Fruit fly (Drosophila melanogaster) S2 (cell line): ENCODE data around the gene Rab7.

ENCODE experiments used
- CG8478 ChIP-seq: fragments of >200 bp; optimal IDR thresholded peaks from 2 replicates; lab custom pipeline; 2018
- CTCF ChIP-seq, 2 experiments: fragments of >200 bp; optimal IDR thresholded peaks; 2 replicates each; lab custom pipeline; 2018

DNA sequence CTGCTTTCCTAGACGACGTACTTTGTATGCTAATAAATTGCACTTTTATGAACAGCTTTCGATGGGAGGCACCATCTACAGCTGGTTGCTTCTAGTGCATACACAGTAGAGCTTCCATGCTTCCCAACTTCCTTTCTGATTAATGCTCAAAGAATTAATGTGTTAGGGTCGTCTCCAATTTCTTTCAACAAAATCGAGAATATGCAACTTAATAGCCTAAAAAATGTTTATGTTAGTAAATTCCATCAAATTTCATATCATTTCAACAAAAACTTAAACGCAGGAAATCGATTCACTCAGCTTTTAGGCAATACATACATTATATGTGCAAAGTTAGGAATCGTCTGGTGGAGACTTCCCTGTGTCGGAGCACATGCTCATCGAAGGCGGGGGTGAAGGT, 31.3 kb downstream of the Rab7 start:
- TF ChIP-seq CG8478 (lab: Kevin White, UChicago) (no peak), CTCF (optimal IDR thresholded peaks at IDR 0.05; lab: Kevin White, UChicago) (no peak)
